Fruit fly (Drosophila melanogaster) whole organism, embryonic: ENCODE data around the gene CG13285.
A peak's percentile ranks its signal among the peaks of the same experiment; 100 is the strongest.

Experiments used
- Atf-2 ChIP-seq: fragments of 200-800 bp; sonication (Bioruptor generic); optimal IDR thresholded peaks from 2 replicates; lab custom pipeline; 2016; ENCODE audit warnings: missing biosample characterization, missing genetic modification characterization
- Awh ChIP-seq: fragments of 200-800 bp; sonication (Bioruptor generic); IDR thresholded peaks from 2 replicates; pipeline ENCODE4, ENCODE4 v1.3.6; 2022; ENCODE audit warnings: missing biosample characterization, missing genetic modification characterization
- B-H2 ChIP-seq: fragments of 200-800 bp; sonication (Bioruptor generic); optimal IDR thresholded peaks from 2 replicates; lab custom pipeline; 2018; ENCODE audit warnings: missing biosample characterization, mild to moderate bottlenecking, missing genetic modification characterization
- Blimp-1 ChIP-seq: fragments of 200-800 bp; sonication (Bioruptor generic); optimal IDR thresholded peaks from 3 replicates; lab custom pipeline; 2018; ENCODE audit warnings: missing biosample characterization, missing genetic modification characterization, mild to moderate bottlenecking, moderate library complexity, missing genetic modification reagents
- Bteb2 ChIP-seq: fragments of 200-800 bp; sonication (Bioruptor generic); optimal IDR thresholded peaks from 2 replicates; lab custom pipeline; 2016; ENCODE audit warnings: missing biosample characterization, missing genetic modification characterization
- CG10366 ChIP-seq: fragments of 200-800 bp; sonication (Bioruptor generic); IDR thresholded peaks from 2 replicates; pipeline ENCODE4 v1.3.6; 2022; ENCODE audit warnings: missing biosample characterization, missing genetic modification characterization
- CG10565 ChIP-seq: fragments of 200-800 bp; sonication (Bioruptor generic); optimal IDR thresholded peaks from 3 replicates; lab custom pipeline; 2016; ENCODE audit warnings: missing biosample characterization, mild to moderate bottlenecking, missing genetic modification characterization
- CG10979 ChIP-seq: fragments of 200-800 bp; sonication (Bioruptor generic); optimal IDR thresholded peaks from 2 replicates; lab custom pipeline; 2018; ENCODE audit warnings: missing biosample characterization, mild to moderate bottlenecking, missing genetic modification characterization, moderate library complexity
- CG11085 ChIP-seq: fragments of 200-800 bp; sonication (Bioruptor generic); IDR thresholded peaks from 2 replicates; pipeline ENCODE4 v1.3.6; 2022; ENCODE audit warnings: missing biosample characterization, missing genetic modification characterization
- CG12744 ChIP-seq: fragments of 200-800 bp; sonication (Bioruptor generic); optimal IDR thresholded peaks from 2 replicates; lab custom pipeline; 2016; ENCODE audit warnings: missing biosample characterization, missing genetic modification characterization
- CG12769 ChIP-seq: fragments of 200-800 bp; sonication (Bioruptor generic); optimal IDR thresholded peaks from 2 replicates; lab custom pipeline; 2019; ENCODE audit warnings: missing biosample characterization, mild to moderate bottlenecking, missing genetic modification characterization, moderate library complexity
- CG12942 ChIP-seq: fragments of 200-800 bp; sonication (Bioruptor generic); optimal IDR thresholded peaks from 3 replicates; lab custom pipeline; 2016; ENCODE audit warnings: missing biosample characterization, missing genetic modification characterization
- CG13894 ChIP-seq: fragments of 200-800 bp; sonication (Bioruptor generic); optimal IDR thresholded peaks from 3 replicates; lab custom pipeline; 2018; ENCODE audit warnings: missing biosample characterization, mild to moderate bottlenecking, missing genetic modification characterization, moderate library complexity
- CG15696 ChIP-seq: fragments of 200-800 bp; sonication (Bioruptor generic); optimal IDR thresholded peaks from 2 replicates; lab custom pipeline; 2019; ENCODE audit warnings: missing biosample characterization, mild to moderate bottlenecking, missing genetic modification characterization, moderate library complexity
- CG1602 ChIP-seq: fragments of 200-800 bp; sonication (Bioruptor generic); optimal IDR thresholded peaks from 3 replicates; lab custom pipeline; 2016; ENCODE audit warnings: missing biosample characterization, missing genetic modification characterization
- CG2875 ChIP-seq: fragments of 200-800 bp; sonication (Bioruptor generic); optimal IDR thresholded peaks from 2 replicates; lab custom pipeline; 2017; ENCODE audit warnings: missing biosample characterization, mild to moderate bottlenecking, missing genetic modification characterization, missing genetic modification reagents
- CG2889 ChIP-seq: fragments of 200-800 bp; sonication (Bioruptor generic); IDR thresholded peaks from 3 replicates; pipeline ENCODE4 v1.3.6; 2022; ENCODE audit warnings: missing biosample characterization, missing genetic modification characterization
- CG31224 ChIP-seq: fragments of 200-800 bp; sonication (Bioruptor generic); IDR thresholded peaks from 2 replicates; pipeline ENCODE4 v1.3.6; 2022; ENCODE audit warnings: missing biosample characterization, missing genetic modification characterization
- CG3281 ChIP-seq: fragments of 200-800 bp; sonication (Bioruptor generic); optimal IDR thresholded peaks from 3 replicates; lab custom pipeline; 2017; ENCODE audit warnings: missing biosample characterization, mild to moderate bottlenecking, missing genetic modification characterization
- CG33557 ChIP-seq: fragments of 200-800 bp; sonication (Bioruptor generic); optimal IDR thresholded peaks from 2 replicates; lab custom pipeline; 2019; ENCODE audit warnings: missing biosample characterization, mild to moderate bottlenecking, missing genetic modification characterization, moderate library complexity
- CG42726 ChIP-seq: fragments of 200-800 bp; sonication (Bioruptor generic); IDR thresholded peaks from 2 replicates; pipeline ENCODE4 v1.3.6; 2022; ENCODE audit warnings: missing biosample characterization, missing genetic modification characterization; ENCODE audit not compliant: partially characterized antibody
- CG4707 ChIP-seq: fragments of 200-800 bp; sonication (Bioruptor generic); optimal IDR thresholded peaks from 2 replicates; lab custom pipeline; 2018; ENCODE audit warnings: missing biosample characterization, mild to moderate bottlenecking, missing genetic modification characterization, moderate library complexity
- CG6272 ChIP-seq: fragments of 200-800 bp; sonication (Bioruptor generic); IDR thresholded peaks from 2 replicates; pipeline ENCODE4 v1.3.6; 2022; ENCODE audit warnings: missing biosample characterization, missing genetic modification characterization
- CG8478 ChIP-seq: fragments of >200 bp; optimal IDR thresholded peaks from 2 replicates; lab custom pipeline; 2018
- D19B ChIP-seq: fragments of 200-800 bp; sonication (Bioruptor generic); optimal IDR thresholded peaks from 2 replicates; lab custom pipeline; 2017; ENCODE audit warnings: missing biosample characterization, mild to moderate bottlenecking, missing genetic modification characterization
- E2f2 ChIP-seq: fragments of 200-800 bp; sonication (Bioruptor generic); IDR thresholded peaks from 2 replicates; pipeline ENCODE4 v1.3.6; 2022; ENCODE audit warnings: missing biosample characterization, missing genetic modification characterization
- HLH54F ChIP-seq: fragments of 200-800 bp; sonication (Bioruptor generic); optimal IDR thresholded peaks from 3 replicates; lab custom pipeline; 2016; ENCODE audit warnings: missing biosample characterization, missing genetic modification characterization
- Hand ChIP-seq: fragments of 200-800 bp; sonication (Bioruptor generic); optimal IDR thresholded peaks from 2 replicates; lab custom pipeline; 2017; ENCODE audit warnings: mild to moderate bottlenecking, missing biosample characterization, missing genetic modification reagents, missing genetic modification characterization
- Hr51 ChIP-seq, 2 experiments: fragments of 200-800 bp; sonication (Bioruptor generic); optimal IDR thresholded peaks; 2 replicates in 1 of 2; 3 replicates in 1 of 2; lab custom pipeline; 2016 to 2018; ENCODE audit warnings: missing biosample characterization in 2 of 2, missing genetic modification characterization in 2 of 2, mild to moderate bottlenecking in 1 of 2, moderate library complexity in 1 of 2
- Mrtf ChIP-seq: fragments of 200-800 bp; sonication (Bioruptor generic); IDR thresholded peaks from 3 replicates; pipeline ENCODE4 v1.3.6; 2022; ENCODE audit warnings: missing biosample characterization, missing genetic modification characterization
- NC2α ChIP-seq: fragments of 200-800 bp; sonication (Bioruptor generic); optimal IDR thresholded peaks from 2 replicates; lab custom pipeline; 2016; ENCODE audit warnings: missing biosample characterization, missing genetic modification characterization
- Rfx ChIP-seq: fragments of 200-800 bp; sonication (Bioruptor generic); IDR thresholded peaks from 2 replicates; pipeline ENCODE4 v1.3.6; 2022; ENCODE audit warnings: missing biosample characterization, missing genetic modification characterization
- Rx ChIP-seq: fragments of 200-800 bp; sonication (Bioruptor generic); IDR thresholded peaks from 2 replicates; pipeline ENCODE4 v1.3.6; 2022; ENCODE audit warnings: missing biosample characterization, missing genetic modification characterization
- Sin3A ChIP-seq: fragments of >200 bp; optimal IDR thresholded peaks from 2 replicates; lab custom pipeline; 2018
- Stat92E ChIP-seq, 3 experiments: fragments of >200 bp in 2 of 3; fragments of 200-800 bp in 1 of 3; sonication (Bioruptor generic) in 1 of 3; optimal IDR thresholded peaks; 2 replicates each; lab custom pipeline; 2017 to 2019; ENCODE audit warnings: missing biosample characterization in 3 of 3, missing genetic modification characterization in 3 of 3, mild to moderate bottlenecking in 1 of 3, moderate library complexity in 1 of 3
- dysf ChIP-seq: fragments of 200-800 bp; sonication (Bioruptor generic); IDR thresholded peaks from 3 replicates; pipeline ENCODE4 v1.3.6; 2022; ENCODE audit warnings: missing biosample characterization, missing genetic modification characterization
- ems ChIP-seq: fragments of 200-800 bp; sonication (Bioruptor generic); optimal IDR thresholded peaks from 3 replicates; lab custom pipeline; 2016; ENCODE audit warnings: missing biosample characterization, missing genetic modification characterization
- eyg ChIP-seq: fragments of 200-800 bp; sonication (Bioruptor generic); optimal IDR thresholded peaks from 3 replicates; lab custom pipeline; 2016; ENCODE audit warnings: missing biosample characterization, missing genetic modification characterization
- fd64A ChIP-seq: fragments of 200-800 bp; sonication (Bioruptor generic); optimal IDR thresholded peaks from 3 replicates; lab custom pipeline; 2018; ENCODE audit warnings: missing biosample characterization, mild to moderate bottlenecking, missing genetic modification characterization
- fd96Cb ChIP-seq: fragments of 200-800 bp; sonication (Bioruptor generic); optimal IDR thresholded peaks from 2 replicates; lab custom pipeline; 2018; ENCODE audit warnings: missing biosample characterization, mild to moderate bottlenecking, missing genetic modification characterization, moderate library complexity
- gce ChIP-seq: fragments of 200-800 bp; sonication (Bioruptor generic); IDR thresholded peaks from 3 replicates; pipeline ENCODE4 v1.3.6; 2022; ENCODE audit warnings: missing biosample characterization, missing genetic modification characterization
- gcm2 ChIP-seq: fragments of 200-800 bp; sonication (Bioruptor generic); optimal IDR thresholded peaks from 2 replicates; lab custom pipeline; 2016; ENCODE audit warnings: missing biosample characterization, missing genetic modification characterization
- gem ChIP-seq: fragments of 200-800 bp; sonication (Bioruptor generic); optimal IDR thresholded peaks from 2 replicates; lab custom pipeline; 2019; ENCODE audit warnings: missing biosample characterization, mild to moderate bottlenecking, missing genetic modification characterization, moderate library complexity
- hkb ChIP-seq, 2 experiments: fragments of 200-800 bp in 1 of 2; fragments of >200 bp in 1 of 2; sonication (Bioruptor generic) in 1 of 2; IDR thresholded peaks in 1 of 2; optimal IDR thresholded peaks in 1 of 2; 2 replicates each; pipeline versions ENCODE4 v1.3.6 to Lab custom; 2017 to 2022; ENCODE audit warnings: missing biosample characterization in 1 of 2, missing genetic modification characterization in 1 of 2
- lmd ChIP-seq: fragments of 200-800 bp; sonication (Bioruptor generic); IDR thresholded peaks from 2 replicates; pipeline ENCODE4 v1.3.6; 2022; ENCODE audit warnings: missing biosample characterization, missing genetic modification characterization
- prd ChIP-seq, 3 experiments: fragments of >200 bp in 2 of 3; fragments of 200-800 bp in 1 of 3; sonication (Bioruptor generic) in 1 of 3; optimal IDR thresholded peaks in 2 of 3; IDR thresholded peaks in 1 of 3; 2 replicates in 2 of 3; 3 replicates in 1 of 3; pipeline versions ENCODE4 v1.3.6 to Lab custom; 2017 to 2022; ENCODE audit warnings: missing biosample characterization in 1 of 3, missing genetic modification characterization in 1 of 3
- ranshi ChIP-seq: fragments of 200-800 bp; sonication (Bioruptor generic); IDR thresholded peaks from 2 replicates; pipeline ENCODE4 v1.3.6; 2022; ENCODE audit warnings: missing biosample characterization, missing genetic modification characterization
- row ChIP-seq: fragments of 200-800 bp; sonication (Bioruptor generic); IDR thresholded peaks from 3 replicates; pipeline ENCODE4 v1.3.6; 2022; ENCODE audit warnings: missing biosample characterization, missing genetic modification characterization
- sens ChIP-seq: fragments of 200-800 bp; sonication (Bioruptor generic); peaks from one replicate; lab custom pipeline; 2016; ENCODE audit warnings: missing biosample characterization, missing genetic modification characterization
- so ChIP-seq: fragments of 200-800 bp; sonication (Bioruptor generic); IDR thresholded peaks from 3 replicates; pipeline ENCODE4 v1.3.6; 2022; ENCODE audit warnings: missing biosample characterization, missing genetic modification characterization
- ssp ChIP-seq: fragments of 200-800 bp; sonication (Bioruptor generic); IDR thresholded peaks from 2 replicates; pipeline ENCODE4 v1.3.6; 2022; ENCODE audit warnings: missing biosample characterization, missing genetic modification characterization

Gene CG13285

DNA sequence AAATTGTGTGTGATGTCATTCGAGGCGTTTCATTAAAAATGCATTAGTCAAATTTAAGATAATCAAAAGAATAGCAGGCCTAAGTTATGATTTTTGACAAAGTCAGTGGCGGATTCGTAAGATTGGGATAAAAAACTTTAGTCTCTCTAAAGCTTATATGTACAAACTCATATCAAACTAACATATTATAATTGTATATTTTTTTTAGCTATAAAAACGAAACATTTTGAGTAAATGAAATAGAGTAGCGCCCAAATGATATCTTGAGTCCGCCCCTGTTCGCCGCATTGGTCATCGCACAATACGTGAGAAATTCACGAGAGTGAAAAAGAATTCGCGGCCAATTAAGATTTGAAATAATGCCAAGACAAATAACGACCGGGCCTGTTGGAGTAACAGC is 18.8 kb upstream of the CG13285 start (continued):
- TF ChIP-seq NC2α (GFP tag; lab: Kevin White, UChicago) (no peak), CG8478 (no peak), fd64A (GFP tag; lab: Kevin White, UChicago) (no peak), Awh (GFP tag; lab: Robert Waterston, UW) (no peak), E2f2 (no peak), CG1602 (GFP tag; lab: Kevin White, UChicago) (peak; percentile 9), HLH54F (GFP tag; lab: Kevin White, UChicago) (no peak), B-H2 (no peak), CG4707 (no peak), ranshi (GFP tag; lab: Robert Waterston, UW) (peak; percentile 62; the same call in 1 of the 2 replicates), row (GFP tag; lab: Robert Waterston, UW) (peak; percentile 73), Blimp-1 (peak; percentile 57), CG11085 (0 out of 2 replicates have a peak, but pooled peaks have one; percentile 32), CG10979 (tag; lab: Kevin White, UChicago) (peak; percentile 34), CG12744 (GFP tag; lab: Kevin White, UChicago) (no peak), Bteb2 (GFP tag; lab: Kevin White, UChicago) (no peak), Mrtf (GFP tag; lab: Robert Waterston, UW) (peak; percentile 65; the same call in 1 of the 3 replicates), CG2875 (GFP tag; lab: Kevin White, UChicago) (no peak), CG6272 (GFP tag; lab: Robert Waterston, UW) (no peak), Sin3A (no peak), Stat92E (GFP tag; optimal IDR thresholded peaks at IDR 0.05; lab: Kevin White, UChicago) (no peak), Rfx (GFP tag; lab: Robert Waterston, UW) (peak; percentile 87), gcm2 (no peak), D19B (peak; percentile 14), Rx (GFP tag; lab: Robert Waterston, UW) (no peak), Hr51 (GFP tag; optimal IDR thresholded peaks at IDR 0.05; lab: Kevin White, UChicago) (no peak), CG15696 (tag; lab: Kevin White, UChicago) (no peak), hkb (optimal IDR thresholded peaks at IDR 0.05; lab: Kevin White, UChicago) (no peak), hkb (GFP tag; IDR thresholded peaks at IDR 0.05; lab: Robert Waterston, UW) (peak; percentile 56), ssp (GFP tag; lab: Robert Waterston, UW) (no peak), Hand (no peak), dysf (GFP tag; lab: Robert Waterston, UW) (peak; percentile 74), ems (GFP tag; lab: Kevin White, UChicago) (peak; percentile 46), gem (tag; lab: Kevin White, UChicago) (peak; percentile 73), eyg (GFP tag; lab: Kevin White, UChicago) (no peak), prd (optimal IDR thresholded peaks at IDR 0.05; lab: Kevin White, UChicago) (no peak), prd (GFP tag; IDR thresholded peaks at IDR 0.05; lab: Robert Waterston, UW) (peak; percentile 77), sens (GFP tag; lab: Kevin White, UChicago) (peak; percentile 56), CG42726 (GFP tag; lab: Robert Waterston, UW) (no peak), CG33557 (GFP tag; lab: Kevin White, UChicago) (no peak), so (no peak), CG12769 (tag; lab: Kevin White, UChicago) (no peak), CG10565 (GFP tag; lab: Kevin White, UChicago) (no peak), CG13894 (peak; percentile 33), CG10366 (GFP tag; lab: Robert Waterston, UW) (peak; percentile 54), CG31224 (peak; percentile 68), lmd (GFP tag; lab: Robert Waterston, UW) (peak; percentile 82), CG12942 (GFP tag; lab: Kevin White, UChicago) (peak; percentile 22), gce (GFP tag; lab: Robert Waterston, UW) (0 out of 3 replicates have a peak, but pooled peaks have one; percentile 28), CG3281 (peak; percentile 37), fd96Cb (peak; percentile 51), Atf-2 (no peak), CG2889 (GFP tag; lab: Robert Waterston, UW) (0 out of 3 replicates have a peak, but pooled peaks have one; percentile 5)
